Worm (Caenorhabditis elegans) whole organism, early embryonic: ENCODE results near the gene C32D5.7.

Experiments
- B0310.2 ChIP-seq: sonication (generic microtip); optimal IDR thresholded peaks from 2 replicates; lab custom pipeline; 2016; ENCODE audit warnings: mild to moderate bottlenecking, missing genetic modification characterization, missing compliant biosample characterization
- F13C5.2 ChIP-seq: sonication (generic microtip); optimal IDR thresholded peaks from 2 replicates; lab custom pipeline; 2017; ENCODE audit warnings: mild to moderate bottlenecking, missing genetic modification characterization, inconsistent platforms, missing compliant biosample characterization
- aly-1 ChIP-seq: sonication (generic microtip); optimal IDR thresholded peaks from 2 replicates; lab custom pipeline; 2016; ENCODE audit warnings: missing genetic modification characterization, missing compliant biosample characterization
- ama-1 ChIP-seq: fragments of 150-350 bp; optimal IDR thresholded peaks from 2 replicates; lab custom pipeline; 2014
- ceh-13 ChIP-seq: fragments of 200-800 bp; sonication (Bioruptor generic); optimal IDR thresholded peaks from 2 replicates; lab custom pipeline; 2018; ENCODE audit warnings: mild to moderate bottlenecking, missing genetic modification characterization, missing compliant biosample characterization
- ceh-36 ChIP-seq: sonication (generic microtip); optimal IDR thresholded peaks from 2 replicates; lab custom pipeline; 2016; ENCODE audit warnings: missing genetic modification characterization, inconsistent platforms, missing compliant biosample characterization
- ets-7 ChIP-seq: sonication (generic microtip); optimal IDR thresholded peaks from 2 replicates; lab custom pipeline; 2016; ENCODE audit warnings: missing genotype, missing genetic modification characterization, missing compliant biosample characterization
- flt-1 ChIP-seq: fragments of 200-800 bp; sonication (Bioruptor generic); IDR thresholded peaks from 2 replicates; pipeline ENCODE4 v1.3.6; 2022; ENCODE audit warnings: missing genetic modification characterization, missing compliant biosample characterization
- hmbx-1 ChIP-seq: sonication (generic microtip); optimal IDR thresholded peaks from 2 replicates; lab custom pipeline; 2016; ENCODE audit warnings: mild to moderate bottlenecking, missing genetic modification characterization, missing compliant biosample characterization
- hmg-4 ChIP-seq: fragments of 200-800 bp; sonication (Bioruptor generic); optimal IDR thresholded peaks from 2 replicates; lab custom pipeline; 2018; ENCODE audit warnings: mild to moderate bottlenecking, missing genetic modification characterization, missing compliant biosample characterization
- hnd-1 ChIP-seq: sonication (generic microtip); optimal IDR thresholded peaks from 2 replicates; lab custom pipeline; 2016; ENCODE audit warnings: missing genetic modification characterization, missing compliant biosample characterization
- pes-1 ChIP-seq: fragments of 200-800 bp; sonication (Bioruptor generic); IDR thresholded peaks from 2 replicates; pipeline ENCODE4 v1.3.6; 2022; ENCODE audit warnings: missing genetic modification reagents, missing genetic modification characterization, missing compliant biosample characterization
- scrt-1 ChIP-seq: fragments of 200-800 bp; sonication (Bioruptor generic); IDR thresholded peaks from 2 replicates; pipeline ENCODE4 v1.3.6; 2022; ENCODE audit warnings: missing genetic modification characterization, missing compliant biosample characterization
- sea-1 ChIP-seq: fragments of 200-800 bp; sonication (Bioruptor generic); conservative IDR thresholded peaks from 2 replicates; pipeline ENCODE4 v1.3.6; 2022; ENCODE audit warnings: missing genetic modification characterization, missing compliant biosample characterization
- tbx-11 ChIP-seq: fragments of 200-800 bp; sonication (Bioruptor generic); IDR thresholded peaks from 2 replicates; pipeline ENCODE4 v1.3.6; 2022; ENCODE audit warnings: missing genetic modification characterization, missing compliant biosample characterization
- tbx-37 ChIP-seq: fragments of 200-800 bp; sonication (Bioruptor generic); conservative IDR thresholded peaks from 2 replicates; pipeline ENCODE4 v1.3.6; 2022; ENCODE audit warnings: missing genetic modification reagents, missing genetic modification characterization, missing compliant biosample characterization
- tra-4 ChIP-seq: sonication (generic microtip); optimal IDR thresholded peaks from 2 replicates; lab custom pipeline; 2017; ENCODE audit warnings: missing genetic modification characterization, missing compliant biosample characterization

The C32D5.7 gene

ce11 chrII:6322979-6323378, 16.9 kb downstream of the C32D5.7 start, which contains the start of gene C32D5.4:
Gene C32D5.4 (minus strand): TSS chrII:6323079.
- TF ChIP-seq tbx-11 (GFP tag; lab: Robert Waterston, UW) = no peak
- no peak for TF ChIP-seq hmbx-1 (tag; lab: Kevin White, UChicago)
- TF ChIP-seq B0310.2 = no peak
- no peak for TF ChIP-seq pes-1 (GFP tag; lab: Robert Waterston, UW)
- TF ChIP-seq scrt-1 = no peak
- no peak for TF ChIP-seq ceh-13 (GFP tag; lab: Kevin White, UChicago)
- no peak for TF ChIP-seq ets-7 (tag; lab: Kevin White, UChicago)
- no peak for TF ChIP-seq ama-1 (lab: Kevin White, UChicago)
- no peak for TF ChIP-seq hmg-4 (GFP tag; lab: Kevin White, UChicago)

- no peak for TF ChIP-seq ceh-13 (GFP tag; lab: Kevin White, UChicago)
- TF ChIP-seq flt-1 (GFP tag; lab: Robert Waterston, UW) = no peak
- TF ChIP-seq pes-1 (GFP tag; lab: Robert Waterston, UW) = no peak
- no peak for TF ChIP-seq scrt-1
- TF ChIP-seq ets-7 (tag; lab: Kevin White, UChicago) = no peak
- TF ChIP-seq ama-1 (lab: Kevin White, UChicago) = no peak
- no peak for TF ChIP-seq ceh-36 (tag; lab: Kevin White, UChicago)
- no peak for TF ChIP-seq tbx-11 (GFP tag; lab: Robert Waterston, UW)
- no peak for TF ChIP-seq sea-1 (GFP tag; lab: Robert Waterston, UW)
- TF ChIP-seq tbx-37 (GFP tag; lab: Robert Waterston, UW) = no peak
- no peak for TF ChIP-seq hmbx-1 (tag; lab: Kevin White, UChicago)
- no peak for TF ChIP-seq hmg-4 (GFP tag; lab: Kevin White, UChicago)
- TF ChIP-seq hnd-1 (tag; lab: Kevin White, UChicago) = no peak
- no peak for TF ChIP-seq tra-4 (tag; lab: Kevin White, UChicago)
- TF ChIP-seq F13C5.2 = no peak
- TF ChIP-seq aly-1 (tag; lab: Kevin White, UChicago) = no peak
- no peak for TF ChIP-seq B0310.2
Observed at ce11 chrII:6322081-6322480, 17.8 kb downstream of the C32D5.7 start.

- no peak for TF ChIP-seq flt-1 (GFP tag; lab: Robert Waterston, UW)
- no peak for TF ChIP-seq hmbx-1 (tag; lab: Kevin White, UChicago)
- no peak for TF ChIP-seq pes-1 (GFP tag; lab: Robert Waterston, UW)
- no peak for TF ChIP-seq scrt-1
- TF ChIP-seq ceh-13 (GFP tag; lab: Kevin White, UChicago) = no peak
- TF ChIP-seq sea-1 (GFP tag; lab: Robert Waterston, UW) = no peak
Observed at ce11 chrII:6320655-6321388, 19.0 kb downstream of the C32D5.7 start, which contains the start of gene efr-3. Gene efr-3 (minus strand): TSS chrII:6321159.

- TF ChIP-seq ets-7 (tag; lab: Kevin White, UChicago) = no peak
- TF ChIP-seq ceh-36 (tag; lab: Kevin White, UChicago) = no peak
- TF ChIP-seq tbx-37 (GFP tag; lab: Robert Waterston, UW) = no peak
- no peak for TF ChIP-seq scrt-1
- no peak for TF ChIP-seq flt-1 (GFP tag; lab: Robert Waterston, UW)
- no peak for TF ChIP-seq hmbx-1 (tag; lab: Kevin White, UChicago)
- TF ChIP-seq aly-1 (tag; lab: Kevin White, UChicago) = no peak
- TF ChIP-seq hnd-1 (tag; lab: Kevin White, UChicago) = no peak
- TF ChIP-seq sea-1 (GFP tag; lab: Robert Waterston, UW) = no peak
- no peak for TF ChIP-seq ceh-13 (GFP tag; lab: Kevin White, UChicago)
- TF ChIP-seq hmg-4 (GFP tag; lab: Kevin White, UChicago) = no peak
- no peak for TF ChIP-seq ama-1 (lab: Kevin White, UChicago)
- TF ChIP-seq tra-4 (tag; lab: Kevin White, UChicago) = no peak
- TF ChIP-seq F13C5.2 = no peak
- TF ChIP-seq B0310.2 = no peak
- no peak for TF ChIP-seq tbx-11 (GFP tag; lab: Robert Waterston, UW)
- TF ChIP-seq pes-1 (GFP tag; lab: Robert Waterston, UW) = no peak
Observed at ce11 chrII:6311888-6312287, 28.0 kb downstream of the C32D5.7 start.

ce11 chrII:6311459-6311858, 28.4 kb downstream of the C32D5.7 start:
- TF ChIP-seq scrt-1 = no peak
- TF ChIP-seq B0310.2 = no peak
- no peak for TF ChIP-seq aly-1 (tag; lab: Kevin White, UChicago)
- no peak for TF ChIP-seq hmg-4 (GFP tag; lab: Kevin White, UChicago)
- no peak for TF ChIP-seq flt-1 (GFP tag; lab: Robert Waterston, UW)
- no peak for TF ChIP-seq tbx-11 (GFP tag; lab: Robert Waterston, UW)
- no peak for TF ChIP-seq pes-1 (GFP tag; lab: Robert Waterston, UW)
- TF ChIP-seq tra-4 (tag; lab: Kevin White, UChicago) = no peak
- no peak for TF ChIP-seq hnd-1 (tag; lab: Kevin White, UChicago)
- TF ChIP-seq ceh-13 (GFP tag; lab: Kevin White, UChicago) = no peak
- TF ChIP-seq tbx-37 (GFP tag; lab: Robert Waterston, UW) = no peak
- no peak for TF ChIP-seq ets-7 (tag; lab: Kevin White, UChicago)
- TF ChIP-seq sea-1 (GFP tag; lab: Robert Waterston, UW) = no peak
- TF ChIP-seq F13C5.2 = no peak
- no peak for TF ChIP-seq ceh-36 (tag; lab: Kevin White, UChicago)
- TF ChIP-seq ama-1 (lab: Kevin White, UChicago) = no peak
- no peak for TF ChIP-seq hmbx-1 (tag; lab: Kevin White, UChicago)

- no peak for TF ChIP-seq ceh-13 (GFP tag; lab: Kevin White, UChicago)
- TF ChIP-seq ama-1 (lab: Kevin White, UChicago) = no peak
- TF ChIP-seq tbx-11 (GFP tag; lab: Robert Waterston, UW) = no peak
- TF ChIP-seq aly-1 (tag; lab: Kevin White, UChicago) = no peak
- TF ChIP-seq ceh-36 (tag; lab: Kevin White, UChicago) = no peak
Observed at ce11 chrII:6309198-6309597, 30.6 kb downstream of the C32D5.7 start, which contains the start of gene glb-10. Gene glb-10 (minus strand): TSS chrII:6309298.
